Fruit fly (Drosophila melanogaster): Measurements from ENCODE around the gene CG1544.

The CG1544 gene

DNA sequence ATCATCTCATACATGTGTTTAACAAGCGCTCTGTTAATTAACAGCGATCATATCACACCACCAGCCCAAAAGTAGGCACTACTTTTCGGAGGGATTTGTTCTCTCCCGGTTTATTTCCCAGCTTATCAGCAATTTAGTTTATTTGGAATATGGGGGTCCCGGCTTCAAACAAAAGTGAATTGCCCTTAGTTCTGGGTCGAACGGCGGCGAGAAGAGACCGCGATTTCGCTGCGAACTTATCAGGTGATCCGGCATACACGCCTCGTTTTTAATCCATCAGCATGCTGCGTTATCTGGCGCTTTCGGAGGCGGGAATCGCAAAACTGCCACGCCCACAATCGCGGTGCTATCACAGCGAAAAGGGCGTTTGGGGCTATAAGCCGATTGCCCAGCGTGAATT, at the start of gene CG1544:
Gene CG1544, plus strand, starts transcription at position 186 of the 400 bp plus-strand sequence.
- TF ChIP-seq CG3065 (GFP tag; optimal IDR thresholded peaks at IDR 0.05) (peak; percentile 55), CG10979 (tag; optimal IDR thresholded peaks at IDR 0.05) (no peak), Atf6 (GFP tag; IDR thresholded peaks at IDR 0.05) (0 out of 2 replicates have a peak, but pooled peaks have one; percentile 21), mirr (GFP tag; optimal IDR thresholded peaks at IDR 0.05) (peak; percentile 96), klu (GFP tag; IDR thresholded peaks at IDR 0.05) (no peak), cato (GFP tag; optimal IDR thresholded peaks at IDR 0.05; ENCODE audit: borderline replicate concordance) (no peak), Dad (GFP tag; optimal IDR thresholded peaks at IDR 0.05) (no peak), exex (tag; optimal IDR thresholded peaks at IDR 0.05) (peak; percentile 69), chinmo (GFP tag; IDR thresholded peaks at IDR 0.05; ENCODE audit: partially characterized antibody) (0 out of 4 replicates have a peak, but pooled peaks have one; percentile 64), CG8281 (tag; optimal IDR thresholded peaks at IDR 0.05) (no peak), wek (GFP tag; optimal IDR thresholded peaks at IDR 0.05) (no peak), Mes4 (GFP tag; optimal IDR thresholded peaks at IDR 0.05) (no peak), gro (GFP tag; optimal IDR thresholded peaks at IDR 0.05) (no peak), sug (tag; optimal IDR thresholded peaks at IDR 0.05) (peak; percentile 98), NFAT (GFP tag; IDR thresholded peaks at IDR 0.05) (peak; percentile 16; the same call in 1 of the 2 replicates), Fer2 (tag; optimal IDR thresholded peaks at IDR 0.05) (no peak), BtbVII (GFP tag; optimal IDR thresholded peaks at IDR 0.05) (peak; percentile 41), sens (GFP tag) (peak; percentile 38), Deaf1 (tag; optimal IDR thresholded peaks at IDR 0.05) (peak; percentile 21), D19A (tag; optimal IDR thresholded peaks at IDR 0.05) (no peak), CG18011 (GFP tag; optimal IDR thresholded peaks at IDR 0.05) (peak; percentile 26), gcm (GFP tag; optimal IDR thresholded peaks at IDR 0.05) (peak; percentile 65), ftz-f1 (GFP tag; optimal IDR thresholded peaks at IDR 0.05) (peak; percentile 23), Hmr (GFP tag; optimal IDR thresholded peaks at IDR 0.05) (peak; percentile 17), rib (GFP tag; IDR thresholded peaks at IDR 0.05) (0 out of 2 replicates have a peak, but pooled peaks have one; percentile 32), Nf-YC (tag; optimal IDR thresholded peaks at IDR 0.05) (peak; percentile 45), Dbx (GFP tag; IDR thresholded peaks at IDR 0.05) (peak; percentile 27; the same call in 1 of the 3 replicates), oc (tag; optimal IDR thresholded peaks at IDR 0.05) (no peak), CG4360 (GFP tag; IDR thresholded peaks at IDR 0.05) (0 out of 2 replicates have a peak, but pooled peaks have one; percentile 23), CG8290 (GFP tag; optimal IDR thresholded peaks at IDR 0.05) (no peak), CG8290 (tag; optimal IDR thresholded peaks at IDR 0.05) (peak in 1 of 2 experiments; percentile 52), HmgZ (tag; optimal IDR thresholded peaks at IDR 0.05) (peak; percentile 31), CG34376 (GFP tag; optimal IDR thresholded peaks at IDR 0.05) (peak; percentile 93), caup (GFP tag; optimal IDR thresholded peaks at IDR 0.05; ENCODE audit: severe bottlenecking) (peak; percentile 0), pita (GFP tag; optimal IDR thresholded peaks at IDR 0.05) (peak; percentile 13), CG2678 (tag; optimal IDR thresholded peaks at IDR 0.05) (peak; percentile 6), Jarid2 (GFP tag; optimal IDR thresholded peaks at IDR 0.05) (peak; percentile 69), NK7.1 (GFP tag; optimal IDR thresholded peaks at IDR 0.05) (no peak), Hmx (GFP tag; optimal IDR thresholded peaks at IDR 0.05) (no peak), CG18599 (GFP tag; optimal IDR thresholded peaks at IDR 0.05) (peak; percentile 32), HLH4C (GFP tag; IDR thresholded peaks at IDR 0.05; ENCODE audit: partially characterized antibody) (0 out of 3 replicates have a peak, but pooled peaks have one; percentile 12), stwl (tag; optimal IDR thresholded peaks at IDR 0.05) (peak; percentile 32), CG12769 (tag; optimal IDR thresholded peaks at IDR 0.05) (peak; percentile 94), HLHmδ (GFP tag; optimal IDR thresholded peaks at IDR 0.05) (no peak), B-H2 (GFP tag; optimal IDR thresholded peaks at IDR 0.05) (peak; percentile 13), ems (GFP tag; optimal IDR thresholded peaks at IDR 0.05) (no peak), luna (GFP tag; optimal IDR thresholded peaks at IDR 0.05) (no peak), CG30020 (tag; optimal IDR thresholded peaks at IDR 0.05) (no peak), lab (GFP tag; optimal IDR thresholded peaks at IDR 0.05) (peak; percentile 12), amos (GFP tag; IDR thresholded peaks at IDR 0.05; ENCODE audit: partially characterized antibody) (peak; percentile 34; the same call in 1 of the 2 replicates)
